Worm (Caenorhabditis elegans) whole organism, L4 larva: ENCODE results near the gene har-1.

ENCODE experiments used
- Y105C5A.15 ChIP-seq: fragments of 200-800 bp; sonication (Bioruptor generic); IDR thresholded peaks from 2 replicates; pipeline ENCODE4 v1.3.6; 2022; ENCODE audit warnings: missing genetic modification characterization, missing compliant biosample characterization
- Y75B8A.6 ChIP-seq: fragments of 200-800 bp; sonication (Bioruptor generic); IDR thresholded peaks from 2 replicates; pipeline ENCODE4 v1.3.6; 2022; ENCODE audit warnings: missing genetic modification reagents, missing genetic modification characterization, missing compliant biosample characterization
- aly-2 ChIP-seq: sonication (generic microtip); optimal IDR thresholded peaks from 2 replicates; lab custom pipeline; 2018; ENCODE audit warnings: missing biosample characterization, missing genetic modification characterization
- ceh-28 ChIP-seq: fragments of 150-350 bp; optimal IDR thresholded peaks from 2 replicates; lab custom pipeline; 2014; ENCODE audit warnings: missing biosample characterization, missing genetic modification reagents, missing genetic modification characterization
- ceh-44 ChIP-seq: fragments of 200-800 bp; sonication (Bioruptor generic); IDR thresholded peaks from 2 replicates; pipeline ENCODE4 v1.3.6; 2022; ENCODE audit warnings: missing genetic modification reagents, missing genetic modification characterization, missing compliant biosample characterization
- ceh-62 ChIP-seq: sonication (generic microtip); optimal IDR thresholded peaks from 2 replicates; lab custom pipeline; 2017; ENCODE audit warnings: missing biosample characterization, missing genetic modification characterization
- ces-1 ChIP-seq: fragments of 150-350 bp; sonication (generic microtip); optimal IDR thresholded peaks from 4 replicates; lab custom pipeline; 2014; ENCODE audit warnings: missing biosample characterization, missing genetic modification reagents, missing genetic modification characterization
- ctbp-1 ChIP-seq: fragments of 200-800 bp; sonication (Bioruptor generic); IDR thresholded peaks from 2 replicates; pipeline ENCODE4 v1.3.6; 2022; ENCODE audit warnings: missing genetic modification reagents, missing genetic modification characterization, missing compliant biosample characterization
- dmd-6 ChIP-seq: fragments of 200-800 bp; sonication (Bioruptor generic); IDR thresholded peaks from 2 replicates; pipeline ENCODE4 v1.3.6; 2022; ENCODE audit warnings: missing genetic modification reagents, missing genetic modification characterization, missing compliant biosample characterization
- egl-43 ChIP-seq: fragments of 200-800 bp; sonication (Bioruptor generic); IDR thresholded peaks from 2 replicates; pipeline ENCODE4 v1.3.6; 2022; ENCODE audit warnings: missing genetic modification reagents, missing genetic modification characterization, missing compliant biosample characterization
- fkh-10 ChIP-seq: fragments of 150-350 bp; optimal IDR thresholded peaks from 2 replicates; lab custom pipeline; 2014; ENCODE audit warnings: missing biosample characterization, missing genetic modification reagents, missing genetic modification characterization
- gei-8 ChIP-seq: fragments of 200-800 bp; sonication (Bioruptor generic); optimal IDR thresholded peaks from 2 replicates; lab custom pipeline; 2018; ENCODE audit warnings: mild to moderate bottlenecking, missing genetic modification characterization, missing compliant biosample characterization
- hif-1 ChIP-seq, 2 experiments: sonication (generic microtip); optimal IDR thresholded peaks; 2 replicates each; lab custom pipeline; 2016 to 2017; ENCODE audit warnings: missing compliant biosample characterization in 2 of 2, missing genetic modification characterization in 2 of 2, missing genetic modification reagents in 2 of 2, missing genotype in 2 of 2, mild to moderate bottlenecking in 1 of 2
- jun-1 ChIP-seq: fragments of 150-350 bp; optimal IDR thresholded peaks from 2 replicates; lab custom pipeline; 2014; ENCODE audit warnings: missing biosample characterization, missing genetic modification reagents, missing genetic modification characterization
- lim-7 ChIP-seq: fragments of 200-800 bp; sonication (Bioruptor generic); IDR thresholded peaks from 2 replicates; pipeline ENCODE4 v1.3.6; 2022; ENCODE audit warnings: missing genetic modification characterization, missing compliant biosample characterization
- lin-1 ChIP-seq: fragments of 200-800 bp; sonication (Bioruptor generic); IDR thresholded peaks from 2 replicates; pipeline ENCODE4 v1.3.6; 2022; ENCODE audit warnings: missing genetic modification reagents, missing genetic modification characterization, missing compliant biosample characterization
- lin-15B ChIP-seq: fragments of 150-350 bp; sonication (generic microtip); optimal IDR thresholded peaks from 3 replicates; lab custom pipeline; 2014; ENCODE audit warnings: missing biosample characterization, missing genetic modification characterization
- lin-39 ChIP-seq: fragments of 150-350 bp; optimal IDR thresholded peaks from 2 replicates; lab custom pipeline; 2014; ENCODE audit warnings: missing biosample characterization, missing genetic modification reagents, missing genetic modification characterization
- lir-3 ChIP-seq: sonication (generic microtip); optimal IDR thresholded peaks from 2 replicates; lab custom pipeline; 2016; ENCODE audit warnings: mild to moderate bottlenecking, missing genetic modification characterization, missing compliant biosample characterization
- lsy-2 ChIP-seq, 2 experiments: fragments of 150-350 bp in 1 of 2; sonication (generic microtip) in 1 of 2; optimal IDR thresholded peaks; 2 replicates each; lab custom pipeline; 2014 to 2017; ENCODE audit warnings: missing biosample characterization in 2 of 2, missing genetic modification characterization in 2 of 2
- mdl-1 ChIP-seq, 2 experiments: fragments of 150-350 bp in 1 of 2; sonication (generic microtip) in 1 of 2; optimal IDR thresholded peaks; 2 replicates each; lab custom pipeline; 2014 to 2017; ENCODE audit warnings: missing biosample characterization in 2 of 2, missing genetic modification characterization in 2 of 2
- mdt-29 ChIP-seq: fragments of 200-800 bp; sonication (Bioruptor generic); IDR thresholded peaks from 2 replicates; pipeline ENCODE4 v1.3.6; 2022; ENCODE audit warnings: missing genetic modification reagents, missing genetic modification characterization, missing compliant biosample characterization
- mxl-3 ChIP-seq: fragments of 200-800 bp; sonication (Bioruptor generic); optimal IDR thresholded peaks from 2 replicates; lab custom pipeline; 2018; ENCODE audit warnings: mild to moderate bottlenecking, missing genetic modification characterization, missing compliant biosample characterization
- nhr-10 ChIP-seq: fragments of 150-350 bp; optimal IDR thresholded peaks from 2 replicates; lab custom pipeline; 2014; ENCODE audit warnings: missing biosample characterization, missing genetic modification characterization
- nhr-102 ChIP-seq: sonication (generic microtip); optimal IDR thresholded peaks from 2 replicates; lab custom pipeline; 2016; ENCODE audit warnings: mild to moderate bottlenecking, missing genetic modification characterization, moderate library complexity, missing compliant biosample characterization
- nhr-11 ChIP-seq: fragments of 150-350 bp; optimal IDR thresholded peaks from 2 replicates; lab custom pipeline; 2014; ENCODE audit warnings: missing biosample characterization, missing genetic modification characterization
- nhr-42 ChIP-seq: fragments of 200-800 bp; sonication (Bioruptor generic); IDR thresholded peaks from 2 replicates; pipeline ENCODE4 v1.3.6; 2022; ENCODE audit warnings: missing genetic modification characterization, missing compliant biosample characterization
- pha-4 ChIP-seq, 2 experiments: fragments of 150-350 bp in 1 of 2; fragments of 200-800 bp in 1 of 2; sonication (Bioruptor generic) in 1 of 2; IDR thresholded peaks in 1 of 2; optimal IDR thresholded peaks in 1 of 2; 2 replicates each; pipeline versions ENCODE4 v1.3.6 to Lab custom; 2014 to 2022; ENCODE audit warnings: missing genetic modification characterization in 2 of 2, missing genetic modification reagents in 2 of 2, missing biosample characterization in 1 of 2, missing compliant biosample characterization in 1 of 2
- pqm-1 ChIP-seq: sonication (generic microtip); optimal IDR thresholded peaks from 2 replicates; lab custom pipeline; 2017; ENCODE audit warnings: missing biosample characterization, missing genetic modification characterization
- saeg-2 ChIP-seq: fragments of 200-800 bp; sonication (Bioruptor generic); IDR thresholded peaks from 2 replicates; pipeline ENCODE4 v1.3.6; 2022; ENCODE audit warnings: missing genetic modification reagents, missing genetic modification characterization, missing compliant biosample characterization
- sdz-12 ChIP-seq: fragments of 200-800 bp; sonication (Bioruptor generic); optimal IDR thresholded peaks from 2 replicates; lab custom pipeline; 2018; ENCODE audit warnings: mild to moderate bottlenecking, missing genetic modification characterization, missing compliant biosample characterization
- set-16 ChIP-seq: fragments of 200-800 bp; sonication (Bioruptor generic); IDR thresholded peaks from 2 replicates; pipeline ENCODE4 v1.3.6; 2022; ENCODE audit warnings: missing genetic modification reagents, missing genetic modification characterization, missing compliant biosample characterization
- snpc-4 ChIP-seq: fragments of 150-350 bp; optimal IDR thresholded peaks from 2 replicates; lab custom pipeline; 2014; ENCODE audit warnings: missing biosample characterization, missing genetic modification characterization
- spr-3 ChIP-seq: fragments of 200-800 bp; sonication (Bioruptor generic); optimal IDR thresholded peaks from 2 replicates; lab custom pipeline; 2018; ENCODE audit warnings: mild to moderate bottlenecking, missing genetic modification characterization, missing compliant biosample characterization
- unc-39 ChIP-seq: sonication (generic microtip); optimal IDR thresholded peaks from 2 replicates; lab custom pipeline; 2017; ENCODE audit warnings: missing biosample characterization, missing genetic modification characterization
- unc-62 ChIP-seq, 3 experiments: fragments of 150-350 bp in 1 of 3; sonication (generic microtip); optimal IDR thresholded peaks in 2 of 3; peaks in 1 of 3; 1 replicate in 1 of 3; 2 replicates in 2 of 3; lab custom pipeline; 2014 to 2017; ENCODE audit warnings: missing biosample characterization in 3 of 3, missing genetic modification characterization in 3 of 3, missing genetic modification reagents in 3 of 3, missing genotype in 1 of 3
- zfp-2 ChIP-seq: sonication (generic microtip); optimal IDR thresholded peaks from 2 replicates; lab custom pipeline; 2016; ENCODE audit warnings: mild to moderate bottlenecking, missing genetic modification characterization, missing compliant biosample characterization
- zfp-3 ChIP-seq: fragments of 200-800 bp; sonication (Bioruptor generic); conservative IDR thresholded peaks from 2 replicates; pipeline ENCODE4 v1.3.6; 2022; ENCODE audit warnings: missing genetic modification reagents, missing genetic modification characterization, missing compliant biosample characterization
- zip-2 ChIP-seq: fragments of 150-350 bp; optimal IDR thresholded peaks from 2 replicates; lab custom pipeline; 2014; ENCODE audit warnings: missing biosample characterization, missing genetic modification characterization

Gene har-1

ce11 chrIII:4157298-4157697 is 5.4 kb downstream of the har-1 start, which contains the start of gene C16C10.9:
Gene C16C10.9 (minus strand): TSS chrIII:4157398.
- TF ChIP-seq Y105C5A.15 (GFP tag; lab: Robert Waterston, UW) (no peak), jun-1 (tag; lab: Kevin White, UChicago) (no peak), lin-1 (no peak), mdt-29 (GFP tag; lab: Robert Waterston, UW) (no peak), zfp-2 (tag; lab: Kevin White, UChicago) (no peak), nhr-102 (tag; lab: Kevin White, UChicago) (no peak), lsy-2 (tag; optimal IDR thresholded peaks at IDR 0.05; lab: Kevin White, UChicago) (no peak)

ce11 chrIII:4160937-4161336 is 9.1 kb downstream of the har-1 start, which contains the start of gene C01G12.16:
Gene C01G12.16 (plus strand): TSS chrIII:4161237.
- TF ChIP-seq lin-39 (tag; lab: Kevin White, UChicago) (no peak), Y75B8A.6 (GFP tag; lab: Robert Waterston, UW) (no peak), mdl-1 (tag; optimal IDR thresholded peaks at IDR 0.05; lab: Kevin White, UChicago) (no peak), mxl-3 (GFP tag; lab: Kevin White, UChicago) (no peak), dmd-6 (no peak), ces-1 (GFP tag; lab: Kevin White, UChicago) (no peak), snpc-4 (no peak), pqm-1 (tag; lab: Kevin White, UChicago) (no peak), saeg-2 (no peak), gei-8 (no peak), zfp-2 (tag; lab: Kevin White, UChicago) (no peak), pha-4 (GFP tag; IDR thresholded peaks at IDR 0.05; lab: Robert Waterston, UW) (no peak), pha-4 (tag; optimal IDR thresholded peaks at IDR 0.05; lab: Kevin White, UChicago) (no peak), ceh-62 (tag; lab: Kevin White, UChicago) (no peak), nhr-42 (GFP tag; lab: Robert Waterston, UW) (no peak), zip-2 (tag; lab: Kevin White, UChicago) (no peak), aly-2 (no peak), lin-15B (tag; lab: Kevin White, UChicago) (no peak), ctbp-1 (no peak), fkh-10 (no peak)

- TF ChIP-seq hif-1 (tag; optimal IDR thresholded peaks at IDR 0.05; lab: Kevin White, UChicago) = no peak
- no peak for TF ChIP-seq egl-43
- TF ChIP-seq lir-3 = no peak
- no peak for TF ChIP-seq lim-7 (GFP tag; lab: Robert Waterston, UW)
- no peak for TF ChIP-seq zfp-3 (GFP tag; lab: Robert Waterston, UW)
- no peak for TF ChIP-seq lin-39 (tag; lab: Kevin White, UChicago)
- no peak for TF ChIP-seq nhr-11 (tag; lab: Kevin White, UChicago)
- TF ChIP-seq lin-15B (tag; lab: Kevin White, UChicago) = no peak
- no peak for TF ChIP-seq Y105C5A.15 (GFP tag; lab: Robert Waterston, UW)
- no peak for TF ChIP-seq nhr-10 (tag; lab: Kevin White, UChicago)
- no peak for TF ChIP-seq ceh-44
- no peak for TF ChIP-seq zip-2 (tag; lab: Kevin White, UChicago)
- no peak for TF ChIP-seq spr-3 (GFP tag; lab: Kevin White, UChicago)
- no peak for TF ChIP-seq unc-39 (tag; lab: Kevin White, UChicago)
- TF ChIP-seq sdz-12 (GFP tag; lab: Kevin White, UChicago) = no peak
- TF ChIP-seq ctbp-1 = no peak
- no peak for TF ChIP-seq set-16 (GFP tag; lab: Robert Waterston, UW)
- TF ChIP-seq unc-62 (GFP tag; optimal IDR thresholded peaks at IDR 0.05 in 1 of 2; lab: Kevin White, UChicago) = no peak
- no peak for TF ChIP-seq unc-62 (tag; optimal IDR thresholded peaks at IDR 0.05; lab: Kevin White, UChicago)
- no peak for TF ChIP-seq ceh-28 (tag; lab: Kevin White, UChicago)
- TF ChIP-seq zfp-2 (tag; lab: Kevin White, UChicago) = no peak
Observed at ce11 chrIII:4164071-4164470, 12.2 kb downstream of the har-1 start, which contains the start of gene C16C10.8. Gene C16C10.8 (minus strand): TSS chrIII:4164171.
